Worm (Caenorhabditis elegans) whole organism, mixed stage, embryonic: ENCODE data around the gene ZC412.3.

ENCODE experiments used
- M03D4.4 ChIP-seq: sonication (generic microtip); optimal IDR thresholded peaks from 2 replicates; lab custom pipeline; 2017; ENCODE audit warnings: mild to moderate bottlenecking, missing genetic modification characterization, missing compliant biosample characterization
- ceh-43 ChIP-seq: fragments of 200-800 bp; sonication (Bioruptor generic); optimal IDR thresholded peaks from 2 replicates; lab custom pipeline; 2018; ENCODE audit warnings: mild to moderate bottlenecking, missing genetic modification characterization, moderate library complexity, missing compliant biosample characterization
- elt-1 ChIP-seq: sonication (generic microtip); optimal IDR thresholded peaks from 2 replicates; lab custom pipeline; 2017; ENCODE audit warnings: missing genetic modification characterization, mild to moderate bottlenecking, missing compliant biosample characterization, antibody characterized with exemption, moderate library complexity, borderline replicate concordance; ENCODE audit not compliant: insufficient read depth
- mab-5 ChIP-seq: fragments of 150-350 bp; optimal IDR thresholded peaks from 2 replicates; lab custom pipeline; 2014; ENCODE audit warnings: missing biosample characterization, missing genetic modification characterization
- nhr-237 ChIP-seq: fragments of 150-350 bp; optimal IDR thresholded peaks from 2 replicates; lab custom pipeline; 2014; ENCODE audit warnings: missing biosample characterization, missing genetic modification characterization
- nhr-28 ChIP-seq: fragments of 150-350 bp; optimal IDR thresholded peaks from 2 replicates; lab custom pipeline; 2014; ENCODE audit warnings: missing biosample characterization, missing genetic modification characterization
- pha-4 ChIP-seq: fragments of 150-350 bp; optimal IDR thresholded peaks from 2 replicates; lab custom pipeline; 2018; ENCODE audit warnings: missing biosample characterization, missing genetic modification reagents, missing genetic modification characterization
- snpc-4 ChIP-seq: fragments of 150-350 bp; optimal IDR thresholded peaks from 2 replicates; lab custom pipeline; 2014; ENCODE audit warnings: missing biosample characterization, missing genetic modification characterization
- sptf-1 ChIP-seq: sonication (generic microtip); optimal IDR thresholded peaks from 2 replicates; lab custom pipeline; 2017; ENCODE audit warnings: mild to moderate bottlenecking, missing genetic modification characterization, moderate library complexity, missing compliant biosample characterization
- unc-62 ChIP-seq: fragments of 150-350 bp; optimal IDR thresholded peaks from 2 replicates; lab custom pipeline; 2014; ENCODE audit warnings: missing biosample characterization, missing genetic modification reagents, missing genetic modification characterization
- ztf-11 ChIP-seq: fragments of 150-350 bp; optimal IDR thresholded peaks from 2 replicates; lab custom pipeline; 2014; ENCODE audit warnings: missing biosample characterization, missing genetic modification characterization

- TF ChIP-seq unc-62 (GFP tag; lab: Kevin White, UChicago) = no peak
- no peak for TF ChIP-seq M03D4.4 (tag; lab: Kevin White, UChicago)
- no peak for TF ChIP-seq elt-1 (tag; lab: Kevin White, UChicago)
- no peak for TF ChIP-seq pha-4 (tag; lab: Kevin White, UChicago)
- TF ChIP-seq nhr-237 = no peak
- no peak for TF ChIP-seq ceh-43 (GFP tag; lab: Kevin White, UChicago)
- TF ChIP-seq snpc-4 = no peak
- TF ChIP-seq mab-5 (tag; lab: Kevin White, UChicago) = no peak
- TF ChIP-seq nhr-28 (tag; lab: Kevin White, UChicago) = no peak
- peak; percentile 17 for TF ChIP-seq ztf-11 (tag; lab: Kevin White, UChicago)
- peak; percentile 8 for TF ChIP-seq sptf-1 (tag; lab: Kevin White, UChicago)
These were observed 38.1 kb downstream of the ZC412.3 start for ce11 chrV:14833219-14833618.
